Worm (Caenorhabditis elegans) whole organism, L3 larva: ENCODE measurements around the gene K11D12.11.
A peak's percentile ranks its signal among the peaks of the same experiment; 100 is the strongest.

Experiments
- R02D3.7 ChIP-seq: fragments of 150-350 bp; optimal IDR thresholded peaks from 2 replicates; lab custom pipeline; 2014; ENCODE audit warnings: missing biosample characterization, missing genetic modification characterization
- ZK546.5 ChIP-seq: sonication (generic microtip); optimal IDR thresholded peaks from 2 replicates; lab custom pipeline; 2017; ENCODE audit warnings: missing biosample characterization, missing genetic modification characterization
- ama-1 ChIP-seq: fragments of 150-350 bp; optimal IDR thresholded peaks from 2 replicates; lab custom pipeline; 2018
- ceh-16 ChIP-seq: sonication (generic microtip); optimal IDR thresholded peaks from 2 replicates; lab custom pipeline; 2017; ENCODE audit warnings: missing biosample characterization, missing genetic modification characterization
- ceh-82 ChIP-seq: fragments of 150-350 bp; optimal IDR thresholded peaks from 2 replicates; lab custom pipeline; 2014; ENCODE audit warnings: missing biosample characterization, missing genetic modification characterization
- ceh-9 ChIP-seq: sonication (generic microtip); optimal IDR thresholded peaks from 2 replicates; lab custom pipeline; 2018; ENCODE audit warnings: missing biosample characterization, missing genetic modification characterization
- daf-12 ChIP-seq: fragments of 150-350 bp; optimal IDR thresholded peaks from 2 replicates; lab custom pipeline; 2014; ENCODE audit warnings: missing biosample characterization, missing genetic modification reagents, missing genetic modification characterization
- egl-27 ChIP-seq: sonication (generic microtip); optimal IDR thresholded peaks from 4 replicates; lab custom pipeline; 2017; ENCODE audit warnings: missing biosample characterization, missing genetic modification reagents, missing genetic modification characterization
- egl-5 ChIP-seq: fragments of 150-350 bp; optimal IDR thresholded peaks from 2 replicates; lab custom pipeline; 2017; ENCODE audit warnings: missing biosample characterization, missing genetic modification reagents, missing genetic modification characterization, inconsistent platforms
- elt-2 ChIP-seq: sonication (generic microtip); optimal IDR thresholded peaks from 2 replicates; lab custom pipeline; 2016; ENCODE audit warnings: missing genetic modification reagents, mild to moderate bottlenecking, missing genetic modification characterization, missing compliant biosample characterization
- elt-3 ChIP-seq, 3 experiments: fragments of 150-350 bp in 1 of 3; sonication (generic microtip) in 2 of 3; optimal IDR thresholded peaks; 2 replicates in 2 of 3; 4 replicates in 1 of 3; lab custom pipeline; 2014 to 2017; ENCODE audit warnings: missing biosample characterization in 3 of 3, missing genetic modification characterization in 3 of 3
- eor-1 ChIP-seq, 2 experiments: fragments of 150-350 bp; optimal IDR thresholded peaks; 2 replicates each; lab custom pipeline; 2014 to 2018; ENCODE audit warnings: missing biosample characterization in 2 of 2, missing genetic modification characterization in 2 of 2
- fkh-10 ChIP-seq: sonication (generic microtip); optimal IDR thresholded peaks from 2 replicates; lab custom pipeline; 2017; ENCODE audit warnings: missing biosample characterization, missing genetic modification reagents, missing genetic modification characterization
- fkh-2 ChIP-seq: fragments of 150-350 bp; optimal IDR thresholded peaks from 2 replicates; lab custom pipeline; 2014; ENCODE audit warnings: missing biosample characterization, missing genetic modification reagents, missing genetic modification characterization
- fos-1 ChIP-seq: fragments of 150-350 bp; optimal IDR thresholded peaks from 2 replicates; lab custom pipeline; 2014; ENCODE audit warnings: missing biosample characterization, missing genetic modification characterization
- hmg-11 ChIP-seq: sonication (generic microtip); optimal IDR thresholded peaks from 2 replicates; lab custom pipeline; 2016; ENCODE audit warnings: missing genetic modification characterization, missing compliant biosample characterization
- jun-1 ChIP-seq: fragments of 150-350 bp; optimal IDR thresholded peaks from 2 replicates; lab custom pipeline; 2014; ENCODE audit warnings: missing biosample characterization, missing genetic modification reagents, missing genetic modification characterization
- lin-15B ChIP-seq: fragments of 150-350 bp; optimal IDR thresholded peaks from 2 replicates; lab custom pipeline; 2014; ENCODE audit warnings: missing biosample characterization, missing genetic modification characterization
- lin-39 ChIP-seq: fragments of 150-350 bp; optimal IDR thresholded peaks from 2 replicates; lab custom pipeline; 2018; ENCODE audit warnings: missing biosample characterization, missing genetic modification reagents, missing genetic modification characterization
- lsy-12 ChIP-seq: sonication (generic microtip); optimal IDR thresholded peaks from 2 replicates; lab custom pipeline; 2016; ENCODE audit warnings: mild to moderate bottlenecking, missing genetic modification characterization, missing compliant biosample characterization
- mdl-1 ChIP-seq: fragments of 150-350 bp; optimal IDR thresholded peaks from 2 replicates; lab custom pipeline; 2014; ENCODE audit warnings: missing biosample characterization, missing genetic modification characterization
- nfya-1 ChIP-seq: sonication (generic microtip); optimal IDR thresholded peaks from 2 replicates; lab custom pipeline; 2017; ENCODE audit warnings: missing genetic modification characterization, mild to moderate bottlenecking, missing compliant biosample characterization, antibody characterized with exemption, moderate library complexity; ENCODE audit not compliant: insufficient read depth
- nhr-11 ChIP-seq: fragments of 150-350 bp; optimal IDR thresholded peaks from 2 replicates; lab custom pipeline; 2014; ENCODE audit warnings: missing biosample characterization, missing genetic modification characterization
- nhr-12 ChIP-seq: fragments of 150-350 bp; optimal IDR thresholded peaks from 2 replicates; lab custom pipeline; 2014; ENCODE audit warnings: missing biosample characterization, missing genetic modification characterization
- nhr-23 ChIP-seq: fragments of 150-350 bp; optimal IDR thresholded peaks from 2 replicates; lab custom pipeline; 2014; ENCODE audit warnings: missing biosample characterization, missing genetic modification reagents, missing genetic modification characterization
- nhr-237 ChIP-seq: fragments of 150-350 bp; optimal IDR thresholded peaks from 2 replicates; lab custom pipeline; 2014; ENCODE audit warnings: missing biosample characterization, missing genetic modification characterization
- nhr-25 ChIP-seq: sonication (generic microtip); optimal IDR thresholded peaks from 2 replicates; lab custom pipeline; 2017; ENCODE audit warnings: missing biosample characterization, missing genetic modification characterization
- nhr-28 ChIP-seq: fragments of 150-350 bp; optimal IDR thresholded peaks from 2 replicates; lab custom pipeline; 2014; ENCODE audit warnings: missing biosample characterization, missing genetic modification characterization
- nhr-43 ChIP-seq: sonication (generic microtip); optimal IDR thresholded peaks from 2 replicates; lab custom pipeline; 2016; ENCODE audit warnings: mild to moderate bottlenecking, missing genetic modification characterization, missing compliant biosample characterization; ENCODE audit not compliant: poor library complexity, severe bottlenecking
- nhr-67 ChIP-seq: fragments of 150-350 bp; optimal IDR thresholded peaks from 2 replicates; lab custom pipeline; 2014; ENCODE audit warnings: missing biosample characterization, missing genetic modification characterization
- nhr-76 ChIP-seq: fragments of 150-350 bp; sonication (generic microtip); optimal IDR thresholded peaks from 5 replicates; lab custom pipeline; 2014; ENCODE audit warnings: missing biosample characterization, missing genetic modification characterization
- nhr-77 ChIP-seq: fragments of 150-350 bp; optimal IDR thresholded peaks from 2 replicates; lab custom pipeline; 2014; ENCODE audit warnings: missing biosample characterization, missing genetic modification characterization
- pha-4 ChIP-seq: fragments of 150-350 bp; optimal IDR thresholded peaks from 2 replicates; lab custom pipeline; 2014; ENCODE audit warnings: missing biosample characterization, missing genetic modification reagents, missing genetic modification characterization
- pqm-1 ChIP-seq: fragments of 150-350 bp; optimal IDR thresholded peaks from 2 replicates; lab custom pipeline; 2017; ENCODE audit warnings: missing biosample characterization, missing genetic modification characterization, inconsistent platforms
- skn-1 ChIP-seq: fragments of 150-350 bp; optimal IDR thresholded peaks from 2 replicates; lab custom pipeline; 2014; ENCODE audit warnings: missing biosample characterization, missing genetic modification characterization
- snpc-4 ChIP-seq: fragments of 150-350 bp; optimal IDR thresholded peaks from 2 replicates; lab custom pipeline; 2014; ENCODE audit warnings: missing biosample characterization, missing genetic modification characterization
- tbx-2 ChIP-seq: sonication (generic microtip); optimal IDR thresholded peaks from 2 replicates; lab custom pipeline; 2016; ENCODE audit warnings: mild to moderate bottlenecking, missing genetic modification characterization, missing compliant biosample characterization
- unc-39 ChIP-seq: sonication (generic microtip); optimal IDR thresholded peaks from 4 replicates; lab custom pipeline; 2017; ENCODE audit warnings: missing biosample characterization, missing genetic modification characterization
- zag-1 ChIP-seq: fragments of 150-350 bp; optimal IDR thresholded peaks from 2 replicates; lab custom pipeline; 2014; ENCODE audit warnings: missing biosample characterization, missing genetic modification characterization
- ztf-11 ChIP-seq: fragments of 150-350 bp; optimal IDR thresholded peaks from 2 replicates; lab custom pipeline; 2014; ENCODE audit warnings: missing biosample characterization, missing genetic modification characterization
- ztf-4 ChIP-seq: fragments of 150-350 bp; optimal IDR thresholded peaks from 2 replicates; lab custom pipeline; 2014; ENCODE audit warnings: missing biosample characterization, missing genetic modification characterization

The K11D12.11 gene

ce11 chrV:5038449-5038848 is 951 bp downstream of the K11D12.11 start:
- TF ChIP-seq nhr-25 (tag; lab: Kevin White, UChicago) = peak; percentile 60
- no peak for TF ChIP-seq jun-1 (tag; lab: Kevin White, UChicago)

DNA sequence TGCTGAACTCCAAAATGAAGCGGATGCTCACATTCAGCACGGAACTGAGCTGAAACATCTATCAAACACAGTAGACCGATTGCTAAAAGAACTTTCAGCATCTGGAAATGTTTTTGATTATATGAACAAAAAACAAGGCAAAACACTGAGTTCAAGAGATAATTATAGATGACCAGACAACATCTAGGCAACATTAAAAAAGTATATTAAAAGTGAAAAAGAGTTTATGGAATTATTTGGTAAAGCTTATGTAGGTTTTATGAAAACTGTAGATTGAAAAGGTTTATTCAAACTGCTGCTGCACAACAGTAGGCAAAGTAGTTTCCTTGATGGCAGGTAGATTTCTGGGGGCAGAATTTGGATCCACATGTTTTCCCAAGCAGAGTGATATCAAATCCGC is 3.0 kb downstream of the K11D12.11 start, which contains the start of gene K11D12.7:
Gene K11D12.7 (minus strand): TSS at position 101 of the 400 bp plus-strand sequence.
- TF ChIP-seq fkh-2 = no peak
- TF ChIP-seq zag-1 (tag; lab: Kevin White, UChicago) = no peak
- no peak for TF ChIP-seq nfya-1 (tag; lab: Kevin White, UChicago)
- TF ChIP-seq lsy-12 = no peak
- no peak for TF ChIP-seq nhr-77 (tag; lab: Kevin White, UChicago)
- no peak for TF ChIP-seq elt-2 (tag; lab: Kevin White, UChicago)
- TF ChIP-seq lin-15B (tag; lab: Kevin White, UChicago) = no peak
- no peak for TF ChIP-seq snpc-4 (tag; lab: Kevin White, UChicago)
- TF ChIP-seq ztf-4 (tag; lab: Kevin White, UChicago) = no peak
- no peak for TF ChIP-seq ceh-82
- TF ChIP-seq nhr-28 (tag; lab: Kevin White, UChicago) = no peak
- TF ChIP-seq ama-1 = no peak
- TF ChIP-seq R02D3.7 = no peak
- TF ChIP-seq jun-1 (tag; lab: Kevin White, UChicago) = no peak
- TF ChIP-seq ceh-9 (tag; lab: Kevin White, UChicago) = no peak
- no peak for TF ChIP-seq ztf-11 (tag; lab: Kevin White, UChicago)

ce11 chrV:5035058-5035457 is 4.3 kb downstream of the K11D12.11 start, which contains the start of gene K11D12.6:
Gene K11D12.6, minus strand, starts transcription at chrV:5035158.
- TF ChIP-seq mdl-1 (tag; lab: Kevin White, UChicago) (no peak), lin-39 (tag; lab: Kevin White, UChicago) (no peak), lsy-12 (no peak), nhr-237 (tag; lab: Kevin White, UChicago) (no peak), egl-27 (tag; lab: Kevin White, UChicago) (no peak), pha-4 (tag; lab: Kevin White, UChicago) (no peak), skn-1 (tag; lab: Kevin White, UChicago) (no peak), nhr-67 (no peak), ceh-82 (no peak), elt-2 (tag; lab: Kevin White, UChicago) (no peak), nhr-43 (no peak), ZK546.5 (tag; lab: Kevin White, UChicago) (no peak), elt-3 (tag; optimal IDR thresholded peaks at IDR 0.05; lab: Kevin White, UChicago) (no peak), nhr-76 (no peak), jun-1 (tag; lab: Kevin White, UChicago) (no peak), daf-12 (tag; lab: Kevin White, UChicago) (no peak), eor-1 (tag; optimal IDR thresholded peaks at IDR 0.05; lab: Kevin White, UChicago) (no peak)

ce11 chrV:5033099-5033498 is 6.3 kb downstream of the K11D12.11 start, which contains the start of gene K11D12.13:
Gene K11D12.13, plus strand, starts transcription at chrV:5033399.
- TF ChIP-seq fos-1 (tag; lab: Kevin White, UChicago) (no peak), nhr-25 (tag; lab: Kevin White, UChicago) (no peak)
- TF ChIP-seq, all 47 proteins: peak for 0

DNA sequence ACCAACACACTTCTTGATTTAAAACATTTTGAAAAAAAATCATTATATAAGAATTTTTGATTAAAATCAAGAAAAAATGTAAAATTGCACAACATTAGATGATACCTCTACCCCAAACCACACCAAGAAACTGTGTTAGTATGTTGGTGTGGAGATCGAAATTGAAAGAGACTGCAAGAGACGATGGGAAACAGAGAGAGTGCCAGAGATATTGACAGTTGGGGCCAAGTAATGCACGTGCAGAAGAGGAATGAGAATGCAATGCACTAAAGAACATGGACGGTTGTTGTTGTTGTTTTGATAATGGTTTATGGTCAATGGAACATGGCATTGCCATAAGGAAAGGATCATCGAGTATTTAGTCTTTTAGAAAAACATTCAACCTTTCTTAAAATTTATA is 7.2 kb downstream of the K11D12.11 start:
- TF ChIP-seq nfya-1 (tag; lab: Kevin White, UChicago) (no peak), egl-5 (tag; lab: Kevin White, UChicago) (no peak), jun-1 (tag; lab: Kevin White, UChicago) (no peak), lin-15B (tag; lab: Kevin White, UChicago) (no peak), egl-27 (tag; lab: Kevin White, UChicago) (no peak), nhr-25 (tag; lab: Kevin White, UChicago) (no peak), nhr-23 (tag; lab: Kevin White, UChicago) (peak; percentile 42), pqm-1 (tag; lab: Kevin White, UChicago) (peak; percentile 41), ztf-4 (tag; lab: Kevin White, UChicago) (no peak), mdl-1 (tag; lab: Kevin White, UChicago) (peak; percentile 68), fkh-2 (no peak), ceh-16 (tag; lab: Kevin White, UChicago) (no peak), elt-2 (tag; lab: Kevin White, UChicago) (peak; percentile 48), nhr-76 (no peak), eor-1 (tag; optimal IDR thresholded peaks at IDR 0.05; lab: Kevin White, UChicago) (no peak), nhr-77 (tag; lab: Kevin White, UChicago) (no peak), elt-3 (tag; optimal IDR thresholded peaks at IDR 0.05; lab: Kevin White, UChicago) (no peak), fkh-10 (GFP tag; lab: Kevin White, UChicago) (no peak), snpc-4 (tag; lab: Kevin White, UChicago) (no peak), nhr-28 (tag; lab: Kevin White, UChicago) (no peak), tbx-2 (tag; lab: Kevin White, UChicago) (no peak), skn-1 (tag; lab: Kevin White, UChicago) (no peak), unc-39 (tag; lab: Kevin White, UChicago) (no peak), lsy-12 (no peak), nhr-11 (tag; lab: Kevin White, UChicago) (no peak), ztf-11 (tag; lab: Kevin White, UChicago) (no peak), daf-12 (tag; lab: Kevin White, UChicago) (no peak), ceh-82 (no peak), nhr-12 (no peak), fos-1 (tag; lab: Kevin White, UChicago) (no peak), ceh-9 (tag; lab: Kevin White, UChicago) (no peak), nhr-43 (no peak), zag-1 (tag; lab: Kevin White, UChicago) (no peak), ama-1 (no peak), hmg-11 (tag; lab: Kevin White, UChicago) (no peak)
